Worm (Caenorhabditis elegans) whole organism, midembryonic: ENCODE data around the gene C09B9.2.

Source experiments
- klf-2 ChIP-seq: fragments of 200-800 bp; sonication (Bioruptor generic); conservative IDR thresholded peaks from 2 replicates; pipeline ENCODE4 v1.3.6; 2022; ENCODE audit warnings: missing genetic modification reagents, missing genetic modification characterization, missing compliant biosample characterization
- med-1 ChIP-seq: sonication (generic microtip); optimal IDR thresholded peaks from 2 replicates; lab custom pipeline; 2017; ENCODE audit warnings: missing genetic modification characterization, mild to moderate bottlenecking, missing compliant biosample characterization, antibody characterized with exemption, missing genetic modification reagents; ENCODE audit not compliant: insufficient read depth
- ref-1 ChIP-seq: fragments of 200-800 bp; sonication (Bioruptor generic); conservative IDR thresholded peaks from 2 replicates; pipeline ENCODE4 v1.3.6; 2022; ENCODE audit warnings: missing genetic modification reagents, missing genetic modification characterization, missing compliant biosample characterization
- ztf-29 ChIP-seq: fragments of 200-800 bp; sonication (Bioruptor generic); IDR thresholded peaks from 2 replicates; pipeline ENCODE4 v1.3.6; 2022; ENCODE audit warnings: missing genetic modification reagents, missing genetic modification characterization, missing compliant biosample characterization

DNA sequence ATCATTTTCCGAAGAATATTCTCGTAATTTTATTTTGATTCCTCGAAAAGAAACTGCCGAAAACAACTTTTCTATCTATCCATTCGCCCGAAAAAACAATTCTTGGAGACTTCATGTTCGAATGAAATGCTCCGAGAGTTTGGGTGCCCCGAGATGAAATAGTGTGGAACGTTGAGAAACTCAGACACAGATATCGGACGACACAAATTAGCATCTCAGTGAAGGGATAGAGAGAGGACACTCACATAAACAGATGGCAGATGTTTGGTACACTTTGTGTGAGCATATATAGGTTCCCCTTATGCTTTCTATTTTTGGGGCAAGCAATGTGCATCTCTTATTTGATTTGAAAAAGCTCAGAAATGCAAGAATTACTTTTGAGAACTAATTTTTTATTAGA is 49.8 kb downstream of the C09B9.2 start:
- TF ChIP-seq ref-1 (no peak), med-1 (GFP tag; lab: Kevin White, UChicago) (no peak), ztf-29 (GFP tag; lab: Robert Waterston, UW) (no peak), klf-2 (GFP tag; lab: Robert Waterston, UW) (no peak)
